Worm (Caenorhabditis elegans): ENCODE data around the gene urm-1.
A peak's percentile ranks its signal among the peaks of the same experiment; 100 is the strongest.

urm-1 gene

ce11 chrIII:10533310-10533709, 28.0 kb downstream of the urm-1 start:
- TF ChIP-seq ZK546.5 (tag; optimal IDR thresholded peaks at IDR 0.05) = no peak
- TF ChIP-seq fos-1 (tag; optimal IDR thresholded peaks at IDR 0.05) = peak; percentile 16
- no peak for TF ChIP-seq tbx-2 (tag; optimal IDR thresholded peaks at IDR 0.05)
- no peak for TF ChIP-seq skn-1 (tag; optimal IDR thresholded peaks at IDR 0.05)
- no peak for TF ChIP-seq pha-4 (tag; optimal IDR thresholded peaks at IDR 0.05)
- peak; percentile 22 for TF ChIP-seq nfya-1 (tag; optimal IDR thresholded peaks at IDR 0.05; ENCODE audit: insufficient read depth)
- no peak for TF ChIP-seq ceh-82 (tag; optimal IDR thresholded peaks at IDR 0.05)
- no peak for TF ChIP-seq egl-27 (tag; optimal IDR thresholded peaks at IDR 0.05)
- TF ChIP-seq lin-39 (tag; optimal IDR thresholded peaks at IDR 0.05) = no peak
- TF ChIP-seq mml-1 (tag; optimal IDR thresholded peaks at IDR 0.05) = no peak
- no peak for TF ChIP-seq ztf-4 (tag; optimal IDR thresholded peaks at IDR 0.05)
- TF ChIP-seq hmg-11 (tag; optimal IDR thresholded peaks at IDR 0.05) = no peak
- TF ChIP-seq ama-1 (optimal IDR thresholded peaks at IDR 0.05) = no peak
- peak; percentile 40 for TF ChIP-seq nhr-43 (tag; optimal IDR thresholded peaks at IDR 0.05; ENCODE audit: poor library complexity, severe bottlenecking)
- no peak for TF ChIP-seq unc-62 (GFP tag; optimal IDR thresholded peaks at IDR 0.05)
- TF ChIP-seq zag-1 (tag; optimal IDR thresholded peaks at IDR 0.05) = no peak
- TF ChIP-seq egl-5 (tag; optimal IDR thresholded peaks at IDR 0.05) = no peak
- TF ChIP-seq nhr-25 (tag; optimal IDR thresholded peaks at IDR 0.05) = peak; percentile 57
- TF ChIP-seq nhr-237 (tag; optimal IDR thresholded peaks at IDR 0.05) = no peak
- TF ChIP-seq daf-12 (tag; optimal IDR thresholded peaks at IDR 0.05) = no peak
- peak; percentile 22 for TF ChIP-seq ceh-28 (tag; optimal IDR thresholded peaks at IDR 0.05)
- TF ChIP-seq jun-1 (tag; optimal IDR thresholded peaks at IDR 0.05) = peak; percentile 59
- peak; percentile 43 for TF ChIP-seq nhr-23 (tag; optimal IDR thresholded peaks at IDR 0.05)
- TF ChIP-seq aly-2 (tag; optimal IDR thresholded peaks at IDR 0.05) = no peak
- no peak for TF ChIP-seq ztf-11 (tag; optimal IDR thresholded peaks at IDR 0.05)
- TF ChIP-seq ceh-9 (tag; optimal IDR thresholded peaks at IDR 0.05) = no peak
- no peak for TF ChIP-seq unc-39 (tag; optimal IDR thresholded peaks at IDR 0.05)
- peak in 2 of 3 experiments; percentile 32 to 77 for TF ChIP-seq elt-3 (tag; optimal IDR thresholded peaks at IDR 0.05)
- no peak for TF ChIP-seq nhr-76 (tag; optimal IDR thresholded peaks at IDR 0.05)
- no peak for TF ChIP-seq elt-1 (tag; optimal IDR thresholded peaks at IDR 0.05)
- no peak for TF ChIP-seq nhr-77 (tag; optimal IDR thresholded peaks at IDR 0.05)
- TF ChIP-seq mdl-1 (tag; optimal IDR thresholded peaks at IDR 0.05) = no peak
- TF ChIP-seq nhr-67 (tag; optimal IDR thresholded peaks at IDR 0.05) = no peak
- TF ChIP-seq R02D3.7 (tag; optimal IDR thresholded peaks at IDR 0.05) = no peak
- TF ChIP-seq lin-15B (tag; optimal IDR thresholded peaks at IDR 0.05) = no peak
- no peak for TF ChIP-seq nhr-11 (tag; optimal IDR thresholded peaks at IDR 0.05)
- no peak for TF ChIP-seq nhr-28 (tag; optimal IDR thresholded peaks at IDR 0.05)
- TF ChIP-seq elt-2 (tag; optimal IDR thresholded peaks at IDR 0.05) = peak; percentile 95
- peak; percentile 94 for TF ChIP-seq pqm-1 (tag; optimal IDR thresholded peaks at IDR 0.05)
- no peak for TF ChIP-seq ceh-16 (tag; optimal IDR thresholded peaks at IDR 0.05)
- no peak for TF ChIP-seq eor-1 (tag; optimal IDR thresholded peaks at IDR 0.05)
- no peak for TF ChIP-seq fkh-2 (tag; optimal IDR thresholded peaks at IDR 0.05)
- no peak for TF ChIP-seq nhr-12 (tag; optimal IDR thresholded peaks at IDR 0.05)
- no peak for TF ChIP-seq snpc-4 (tag; optimal IDR thresholded peaks at IDR 0.05)
- TF ChIP-seq fkh-10 (GFP tag; optimal IDR thresholded peaks at IDR 0.05) = no peak
- TF ChIP-seq sea-2 (GFP tag; optimal IDR thresholded peaks at IDR 0.05) = no peak
- TF ChIP-seq lsy-12 (tag; optimal IDR thresholded peaks at IDR 0.05) = no peak

ce11 chrIII:10534191-10534590, 28.9 kb downstream of the urm-1 start:
- peak in 1 of 3 experiments; percentile 67 for TF ChIP-seq elt-3 (tag; optimal IDR thresholded peaks at IDR 0.05)
- peak; percentile 51 for TF ChIP-seq nhr-25 (tag; optimal IDR thresholded peaks at IDR 0.05)
- no peak for TF ChIP-seq ZK546.5 (tag; optimal IDR thresholded peaks at IDR 0.05)
- TF ChIP-seq lsy-12 (tag; optimal IDR thresholded peaks at IDR 0.05) = peak; percentile 55
- TF ChIP-seq ama-1 (optimal IDR thresholded peaks at IDR 0.05) = peak; percentile 64
- TF ChIP-seq nhr-43 (tag; optimal IDR thresholded peaks at IDR 0.05; ENCODE audit: poor library complexity, severe bottlenecking) = peak; percentile 84
- no peak for TF ChIP-seq pha-4 (tag; optimal IDR thresholded peaks at IDR 0.05)
- TF ChIP-seq mml-1 (tag; optimal IDR thresholded peaks at IDR 0.05) = no peak
- TF ChIP-seq R02D3.7 (tag; optimal IDR thresholded peaks at IDR 0.05) = no peak
- no peak for TF ChIP-seq ceh-28 (tag; optimal IDR thresholded peaks at IDR 0.05)
- peak; percentile 6 for TF ChIP-seq pqm-1 (tag; optimal IDR thresholded peaks at IDR 0.05)
- peak; percentile 35 for TF ChIP-seq nfya-1 (tag; optimal IDR thresholded peaks at IDR 0.05; ENCODE audit: insufficient read depth)
- peak; percentile 56 for TF ChIP-seq mdl-1 (tag; optimal IDR thresholded peaks at IDR 0.05)
- peak; percentile 71 for TF ChIP-seq nhr-23 (tag; optimal IDR thresholded peaks at IDR 0.05)
- peak; percentile 96 for TF ChIP-seq elt-2 (tag; optimal IDR thresholded peaks at IDR 0.05)
- TF ChIP-seq nhr-77 (tag; optimal IDR thresholded peaks at IDR 0.05) = no peak
- no peak for TF ChIP-seq nhr-76 (tag; optimal IDR thresholded peaks at IDR 0.05)
